Worm (Caenorhabditis elegans): ENCODE measurements around the gene F57B9.3.

DNA sequence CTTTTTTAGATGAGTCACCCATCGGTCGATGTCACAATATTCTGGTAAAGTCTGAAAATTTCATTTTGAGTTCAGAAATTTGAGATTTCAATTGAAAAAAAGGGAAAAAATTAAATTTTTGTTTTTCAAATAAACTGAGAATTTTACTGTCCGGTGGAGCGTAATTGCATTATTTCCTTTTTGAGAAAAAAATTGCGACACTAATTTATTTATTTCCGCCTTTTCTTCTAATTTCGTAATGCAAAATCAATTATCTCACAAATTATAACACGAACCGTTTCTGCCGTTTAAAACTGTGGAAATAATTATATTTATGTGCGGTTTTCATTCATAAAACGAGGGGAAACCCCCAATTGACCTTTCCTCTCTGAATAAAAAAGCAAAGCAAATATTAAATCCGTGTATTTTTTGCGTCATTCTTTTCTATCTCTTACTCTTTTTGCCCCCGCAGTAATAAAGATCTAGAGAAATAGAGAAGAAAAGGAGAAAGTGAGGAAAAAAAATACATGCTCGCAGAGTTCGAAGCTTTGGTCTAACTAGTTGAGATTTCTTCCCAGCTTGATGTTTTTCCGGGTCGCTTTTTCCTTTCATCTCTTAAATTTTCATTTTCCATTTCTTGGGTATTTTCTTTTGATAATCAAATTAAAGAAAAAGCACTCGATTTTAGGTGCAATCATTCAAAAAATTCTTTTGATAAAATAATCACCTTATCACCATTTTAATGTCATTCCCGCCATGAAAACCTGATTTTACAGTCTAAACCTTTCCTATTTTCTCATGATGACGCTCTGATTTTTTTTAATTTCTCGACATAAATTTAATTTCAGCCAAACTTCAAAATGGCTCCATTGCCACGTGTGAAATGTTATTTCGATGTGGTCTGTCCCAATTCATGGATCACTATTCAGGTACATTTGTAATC is 36.3 kb upstream of the F57B9.3 start, which contains the start of the genes brc-2 and T07E3.3:
- peak; percentile 5 for TF ChIP-seq hmg-11 (tag; optimal IDR thresholded peaks at IDR 0.05)
- no peak for TF ChIP-seq ztf-4 (tag; optimal IDR thresholded peaks at IDR 0.05)
- peak; percentile 67 for TF ChIP-seq pha-4 (tag; optimal IDR thresholded peaks at IDR 0.05)
- TF ChIP-seq lin-39 (tag; optimal IDR thresholded peaks at IDR 0.05): no peak
- TF ChIP-seq lin-15B (tag; optimal IDR thresholded peaks at IDR 0.05): no peak
